Fruit fly (Drosophila melanogaster) whole organism, embryonic: ENCODE measurements around the gene ND-SGDH.

Experiments used
- Bdp1 ChIP-seq: fragments of 200-800 bp; sonication (Bioruptor generic); optimal IDR thresholded peaks from 3 replicates; lab custom pipeline; 2016; ENCODE audit warnings: missing biosample characterization, missing genetic modification characterization
- CG10431 ChIP-seq: fragments of 200-800 bp; sonication (Bioruptor generic); optimal IDR thresholded peaks from 3 replicates; lab custom pipeline; 2018; ENCODE audit warnings: missing biosample characterization, mild to moderate bottlenecking, missing genetic modification characterization
- CG11247 ChIP-seq: fragments of 200-800 bp; sonication (Bioruptor generic); IDR thresholded peaks from 2 replicates; pipeline ENCODE4 v1.3.6; 2022; ENCODE audit warnings: missing biosample characterization, missing genetic modification characterization
- CG12219 ChIP-seq: fragments of 200-800 bp; sonication (Bioruptor generic); optimal IDR thresholded peaks from 3 replicates; lab custom pipeline; 2018; ENCODE audit warnings: missing biosample characterization, mild to moderate bottlenecking, missing genetic modification characterization
- CG12744 ChIP-seq: fragments of 200-800 bp; sonication (Bioruptor generic); optimal IDR thresholded peaks from 2 replicates; lab custom pipeline; 2016; ENCODE audit warnings: missing biosample characterization, missing genetic modification characterization
- CG14050 ChIP-seq: fragments of 200-800 bp; sonication (Bioruptor generic); IDR thresholded peaks from 3 replicates; pipeline ENCODE4 v1.3.6; 2022; ENCODE audit warnings: missing biosample characterization, missing genetic modification characterization
- CG17385 ChIP-seq: fragments of 200-800 bp; sonication (Bioruptor generic); optimal IDR thresholded peaks from 3 replicates; lab custom pipeline; 2018; ENCODE audit warnings: missing biosample characterization, mild to moderate bottlenecking, missing genetic modification characterization
- CG1832 ChIP-seq: fragments of 200-800 bp; sonication (Bioruptor generic); optimal IDR thresholded peaks from 2 replicates; lab custom pipeline; 2017; ENCODE audit warnings: missing biosample characterization, mild to moderate bottlenecking, missing genetic modification characterization, inconsistent platforms
- CG30403 ChIP-seq: fragments of 200-800 bp; sonication (Bioruptor generic); optimal IDR thresholded peaks from 3 replicates; lab custom pipeline; 2016; ENCODE audit warnings: missing biosample characterization, missing genetic modification characterization
- CG34376 ChIP-seq: fragments of 200-800 bp; sonication (Bioruptor generic); optimal IDR thresholded peaks from 2 replicates; lab custom pipeline; 2018; ENCODE audit warnings: missing biosample characterization, mild to moderate bottlenecking, missing genetic modification characterization
- CG5180 ChIP-seq: fragments of 200-800 bp; sonication (Bioruptor generic); optimal IDR thresholded peaks from 3 replicates; lab custom pipeline; 2017; ENCODE audit warnings: missing biosample characterization, missing genetic modification characterization, mild to moderate bottlenecking, moderate library complexity, missing genetic modification reagents
- CG5245 ChIP-seq: fragments of 200-800 bp; sonication (Bioruptor generic); optimal IDR thresholded peaks from 3 replicates; lab custom pipeline; 2016; ENCODE audit warnings: missing biosample characterization, missing genetic modification characterization
- CG7556 ChIP-seq: fragments of 200-800 bp; sonication (Bioruptor generic); optimal IDR thresholded peaks from 2 replicates; lab custom pipeline; 2017; ENCODE audit warnings: missing biosample characterization, mild to moderate bottlenecking, missing genetic modification characterization
- CG7745 ChIP-seq: fragments of 200-800 bp; sonication (Bioruptor generic); optimal IDR thresholded peaks from 2 replicates; lab custom pipeline; 2018; ENCODE audit warnings: missing biosample characterization, mild to moderate bottlenecking, missing genetic modification characterization, moderate library complexity
- CG7839 ChIP-seq: fragments of 200-800 bp; sonication (Bioruptor generic); optimal IDR thresholded peaks from 3 replicates; lab custom pipeline; 2018; ENCODE audit warnings: missing biosample characterization, mild to moderate bottlenecking, missing genetic modification characterization, moderate library complexity
- CG8089 ChIP-seq: fragments of 200-800 bp; sonication (Bioruptor generic); optimal IDR thresholded peaks from 3 replicates; lab custom pipeline; 2016; ENCODE audit warnings: missing biosample characterization, missing genetic modification characterization
- CG9797 ChIP-seq: fragments of 200-800 bp; sonication (Bioruptor generic); optimal IDR thresholded peaks from 3 replicates; lab custom pipeline; 2018; ENCODE audit warnings: missing biosample characterization, mild to moderate bottlenecking, missing genetic modification characterization
- Camta ChIP-seq: fragments of 200-800 bp; sonication (Bioruptor generic); optimal IDR thresholded peaks from 2 replicates; lab custom pipeline; 2016; ENCODE audit warnings: missing biosample characterization, missing genetic modification characterization
- D ChIP-seq, 2 experiments: fragments of 200-800 bp in 1 of 2; fragments of >200 bp in 1 of 2; sonication (Bioruptor generic) in 1 of 2; optimal IDR thresholded peaks; 2 replicates in 1 of 2; 3 replicates in 1 of 2; lab custom pipeline; 2017; ENCODE audit warnings: mild to moderate bottlenecking in 1 of 2, missing biosample characterization in 1 of 2, missing genetic modification characterization in 1 of 2, missing genetic modification reagents in 1 of 2
- Doc3 ChIP-seq: fragments of 200-800 bp; sonication (Bioruptor generic); IDR thresholded peaks from 3 replicates; pipeline ENCODE4 v1.3.6; 2022; ENCODE audit warnings: missing biosample characterization, missing genetic modification characterization; ENCODE audit not compliant: partially characterized antibody
- E2f2 ChIP-seq: fragments of 200-800 bp; sonication (Bioruptor generic); IDR thresholded peaks from 2 replicates; pipeline ENCODE4 v1.3.6; 2022; ENCODE audit warnings: missing biosample characterization, missing genetic modification characterization
- Fer2 ChIP-seq: fragments of 200-800 bp; sonication (Bioruptor generic); optimal IDR thresholded peaks from 2 replicates; lab custom pipeline; 2018; ENCODE audit warnings: missing biosample characterization, mild to moderate bottlenecking, missing genetic modification characterization, moderate library complexity
- Hand ChIP-seq: fragments of 200-800 bp; sonication (Bioruptor generic); optimal IDR thresholded peaks from 2 replicates; lab custom pipeline; 2017; ENCODE audit warnings: mild to moderate bottlenecking, missing biosample characterization, missing genetic modification reagents, missing genetic modification characterization
- MESR4 ChIP-seq: fragments of 200-800 bp; sonication (Bioruptor generic); optimal IDR thresholded peaks from 2 replicates; lab custom pipeline; 2018; ENCODE audit warnings: missing biosample characterization, mild to moderate bottlenecking, missing genetic modification characterization, moderate library complexity
- MTF-1 ChIP-seq: fragments of 200-800 bp; sonication (Bioruptor generic); optimal IDR thresholded peaks from 2 replicates; lab custom pipeline; 2018; ENCODE audit warnings: missing biosample characterization, mild to moderate bottlenecking, missing genetic modification characterization, borderline replicate concordance
- Neu2 ChIP-seq: fragments of 200-800 bp; sonication (Bioruptor generic); optimal IDR thresholded peaks from 3 replicates; lab custom pipeline; 2016; ENCODE audit warnings: missing biosample characterization, missing genetic modification characterization, borderline replicate concordance
- Ptx1 ChIP-seq: fragments of 200-800 bp; sonication (Bioruptor generic); IDR thresholded peaks from 2 replicates; pipeline ENCODE4 v1.3.6; 2022; ENCODE audit warnings: missing biosample characterization, missing genetic modification characterization
- Sin3A ChIP-seq: fragments of >200 bp; optimal IDR thresholded peaks from 2 replicates; lab custom pipeline; 2018
- Sox102F ChIP-seq: fragments of 200-800 bp; sonication (Bioruptor generic); optimal IDR thresholded peaks from 2 replicates; lab custom pipeline; 2018; ENCODE audit warnings: missing biosample characterization, mild to moderate bottlenecking, missing genetic modification characterization, moderate library complexity
- Taf1 ChIP-seq: fragments of 200-800 bp; sonication (Bioruptor generic); IDR thresholded peaks from 2 replicates; pipeline ENCODE4 v1.3.6; 2022; ENCODE audit warnings: missing biosample characterization, missing genetic modification characterization
- al ChIP-seq: fragments of 200-800 bp; sonication (Bioruptor generic); IDR thresholded peaks from 2 replicates; pipeline ENCODE4 v1.3.6; 2022; ENCODE audit warnings: missing biosample characterization, missing genetic modification characterization
- az2 ChIP-seq: fragments of 200-800 bp; sonication (Bioruptor generic); optimal IDR thresholded peaks from 3 replicates; lab custom pipeline; 2016; ENCODE audit warnings: missing biosample characterization, missing genetic modification characterization
- caup ChIP-seq: fragments of 200-800 bp; sonication (Bioruptor generic); optimal IDR thresholded peaks from 3 replicates; lab custom pipeline; 2017; ENCODE audit warnings: missing biosample characterization, mild to moderate bottlenecking, missing genetic modification characterization, moderate library complexity; ENCODE audit not compliant: severe bottlenecking
- chm ChIP-seq: fragments of 200-800 bp; sonication (Bioruptor generic); IDR thresholded peaks from 2 replicates; pipeline ENCODE4 v1.3.6; 2022; ENCODE audit warnings: missing biosample characterization, missing genetic modification characterization
- dmrt99B ChIP-seq: fragments of 200-800 bp; sonication (Bioruptor generic); optimal IDR thresholded peaks from 2 replicates; lab custom pipeline; 2018; ENCODE audit warnings: missing biosample characterization, mild to moderate bottlenecking, missing genetic modification characterization, moderate library complexity
- dysf ChIP-seq: fragments of 200-800 bp; sonication (Bioruptor generic); IDR thresholded peaks from 3 replicates; pipeline ENCODE4 v1.3.6; 2022; ENCODE audit warnings: missing biosample characterization, missing genetic modification characterization
- eyg ChIP-seq: fragments of 200-800 bp; sonication (Bioruptor generic); optimal IDR thresholded peaks from 3 replicates; lab custom pipeline; 2016; ENCODE audit warnings: missing biosample characterization, missing genetic modification characterization
- fu2 ChIP-seq: fragments of 200-800 bp; sonication (Bioruptor generic); optimal IDR thresholded peaks from 2 replicates; lab custom pipeline; 2016; ENCODE audit warnings: missing biosample characterization, missing genetic modification characterization
- gsb-n ChIP-seq: fragments of 200-800 bp; sonication (Bioruptor generic); optimal IDR thresholded peaks from 3 replicates; lab custom pipeline; 2018; ENCODE audit warnings: missing biosample characterization, mild to moderate bottlenecking, missing genetic modification characterization
- ind ChIP-seq: fragments of 200-800 bp; sonication (Bioruptor generic); optimal IDR thresholded peaks from 3 replicates; lab custom pipeline; 2016; ENCODE audit warnings: missing biosample characterization, missing genetic modification characterization
- phol ChIP-seq: fragments of 200-800 bp; sonication (Bioruptor generic); optimal IDR thresholded peaks from 3 replicates; lab custom pipeline; 2018; ENCODE audit warnings: missing biosample characterization, mild to moderate bottlenecking, missing genetic modification characterization, moderate library complexity
- prd ChIP-seq, 3 experiments: fragments of >200 bp in 2 of 3; fragments of 200-800 bp in 1 of 3; sonication (Bioruptor generic) in 1 of 3; optimal IDR thresholded peaks in 2 of 3; IDR thresholded peaks in 1 of 3; 2 replicates in 2 of 3; 3 replicates in 1 of 3; pipeline versions ENCODE4 v1.3.6 to Lab custom; 2017 to 2022; ENCODE audit warnings: missing biosample characterization in 1 of 3, missing genetic modification characterization in 1 of 3
- pum ChIP-seq: fragments of 200-800 bp; sonication (Bioruptor generic); optimal IDR thresholded peaks from 2 replicates; lab custom pipeline; 2016; ENCODE audit warnings: missing biosample characterization, missing genetic modification characterization
- sens ChIP-seq: fragments of 200-800 bp; sonication (Bioruptor generic); peaks from one replicate; lab custom pipeline; 2016; ENCODE audit warnings: missing biosample characterization, missing genetic modification characterization
- sens-2 ChIP-seq: fragments of 200-800 bp; sonication (Bioruptor generic); IDR thresholded peaks from 2 replicates; pipeline ENCODE4 v1.3.6; 2022; ENCODE audit warnings: missing biosample characterization, missing genetic modification characterization
- sima ChIP-seq: fragments of 200-800 bp; sonication (Bioruptor generic); optimal IDR thresholded peaks from 2 replicates; lab custom pipeline; 2016; ENCODE audit warnings: missing biosample characterization, missing genetic modification characterization
- slbo ChIP-seq: fragments of 200-800 bp; sonication (Bioruptor generic); IDR thresholded peaks from 2 replicates; pipeline ENCODE4 v1.3.6; 2022; ENCODE audit warnings: missing biosample characterization, missing genetic modification characterization
- sqz ChIP-seq: fragments of 200-800 bp; sonication (Bioruptor generic); optimal IDR thresholded peaks from 3 replicates; lab custom pipeline; 2018; ENCODE audit warnings: missing biosample characterization, mild to moderate bottlenecking, missing genetic modification characterization
- trem ChIP-seq: fragments of 200-800 bp; optimal IDR thresholded peaks from 3 replicates; lab custom pipeline; 2019; ENCODE audit warnings: missing biosample characterization, mild to moderate bottlenecking, missing genetic modification characterization, moderate library complexity
- zfh1 ChIP-seq: fragments of 200-800 bp; sonication (Bioruptor generic); IDR thresholded peaks from 3 replicates; pipeline ENCODE4 v1.3.6; 2022; ENCODE audit warnings: missing biosample characterization, missing genetic modification characterization

Gene ND-SGDH

DNA sequence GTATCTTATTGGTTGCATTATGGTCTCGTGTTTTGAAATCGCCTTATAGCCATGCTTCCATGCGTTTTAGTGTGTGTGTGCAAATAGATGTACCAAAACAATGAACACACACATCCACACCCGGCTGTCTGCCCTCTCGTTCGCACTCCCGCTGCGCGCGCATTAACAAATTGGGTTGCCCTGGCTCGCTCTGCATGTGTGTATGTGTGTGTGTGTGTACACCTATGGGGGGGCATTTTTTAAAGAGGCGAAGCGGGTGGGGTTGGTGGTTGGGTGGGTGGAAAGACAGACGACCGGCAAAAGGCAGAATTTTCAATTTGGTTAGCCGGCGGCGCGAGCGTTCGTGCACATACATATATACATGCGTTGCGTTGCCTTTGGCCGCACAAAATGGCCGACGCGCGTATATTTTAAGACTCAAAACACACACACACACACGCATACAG, 14.2 kb downstream of the ND-SGDH start (continued):
- TF ChIP-seq CG5180 (GFP tag; lab: Kevin White, UChicago) (no peak), dysf (GFP tag; lab: Robert Waterston, UW) (no peak), caup (GFP tag; lab: Kevin White, UChicago) (peak; percentile 60), ind (GFP tag; lab: Kevin White, UChicago) (no peak), CG7839 (no peak), CG12744 (GFP tag; lab: Kevin White, UChicago) (no peak), CG12219 (GFP tag; lab: Kevin White, UChicago) (peak; percentile 55), CG1832 (GFP tag; lab: Kevin White, UChicago) (peak; percentile 89), pum (no peak), sens (GFP tag; lab: Kevin White, UChicago) (peak; percentile 60), CG5245 (GFP tag; lab: Kevin White, UChicago) (no peak), Taf1 (GFP tag; lab: Robert Waterston, UW) (peak; percentile 10; the same call in 1 of the 2 replicates), sima (no peak), al (GFP tag; lab: Robert Waterston, UW) (no peak), eyg (GFP tag; lab: Kevin White, UChicago) (no peak), Camta (GFP tag; lab: Kevin White, UChicago) (no peak), CG17385 (peak; percentile 36), prd (optimal IDR thresholded peaks at IDR 0.05; lab: Kevin White, UChicago) (no peak), prd (GFP tag; IDR thresholded peaks at IDR 0.05; lab: Robert Waterston, UW) (no peak), fu2 (GFP tag; lab: Kevin White, UChicago) (no peak), CG8089 (GFP tag; lab: Kevin White, UChicago) (no peak), Neu2 (GFP tag; lab: Kevin White, UChicago) (no peak), slbo (peak; percentile 18; the same call in 1 of the 2 replicates), dmrt99B (no peak), Fer2 (tag; lab: Kevin White, UChicago) (no peak), trem (tag; lab: Kevin White, UChicago) (peak; percentile 19), CG34376 (GFP tag; lab: Kevin White, UChicago) (peak; percentile 49), CG9797 (GFP tag; lab: Kevin White, UChicago) (no peak), Ptx1 (GFP tag; lab: Robert Waterston, UW) (peak; percentile 27; the same call in 1 of the 2 replicates), Sin3A (lab: Kevin White, UChicago) (no peak), MTF-1 (GFP tag; lab: Kevin White, UChicago) (peak; percentile 14), phol (peak; percentile 84), gsb-n (no peak), chm (GFP tag; lab: Robert Waterston, UW) (peak; percentile 40; the same call in 1 of the 2 replicates), MESR4 (peak; percentile 60), CG7556 (GFP tag; lab: Kevin White, UChicago) (no peak), CG30403 (GFP tag; lab: Kevin White, UChicago) (no peak), sqz (GFP tag; lab: Kevin White, UChicago) (peak; percentile 28), CG7745 (tag; lab: Kevin White, UChicago) (no peak), sens-2 (no peak), Sox102F (no peak), Doc3 (no peak), D (optimal IDR thresholded peaks at IDR 0.05; lab: Kevin White, UChicago) (peak; percentile 52), D (GFP tag; optimal IDR thresholded peaks at IDR 0.05; lab: Kevin White, UChicago) (peak; percentile 59), E2f2 (GFP tag; lab: Robert Waterston, UW) (peak; percentile 16), Hand (GFP tag; lab: Kevin White, UChicago) (no peak), CG11247 (GFP tag; lab: Robert Waterston, UW) (no peak), az2 (no peak), Bdp1 (GFP tag; lab: Kevin White, UChicago) (no peak), CG14050 (GFP tag; lab: Robert Waterston, UW) (no peak), CG10431 (no peak), zfh1 (GFP tag; lab: Robert Waterston, UW) (no peak)
